Fruit fly (Drosophila melanogaster): ENCODE results near the gene tty.

Gene tty

DNA sequence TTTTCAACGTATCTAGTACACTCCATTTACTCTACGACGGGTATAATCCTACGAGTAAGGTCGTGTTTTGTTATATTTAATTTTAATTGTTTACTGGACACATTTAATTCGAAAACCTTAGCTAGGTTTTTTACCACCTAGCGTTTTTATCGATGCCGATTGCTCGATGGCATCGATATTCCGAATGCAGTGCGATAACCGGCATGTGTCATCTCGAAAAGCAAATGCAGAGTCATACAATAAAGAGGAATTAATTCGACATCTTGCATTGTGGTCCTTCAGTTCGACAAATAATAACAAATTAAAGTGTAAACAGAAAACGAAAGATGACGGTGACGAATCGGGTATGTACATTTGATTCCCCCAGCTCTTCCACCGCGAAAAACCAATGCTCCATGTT is 23.6 kb downstream of the tty start, which contains the start of gene Rpt6 (continued):
- TF ChIP-seq Neu2 (GFP tag; optimal IDR thresholded peaks at IDR 0.05; ENCODE audit: borderline replicate concordance), result no peak
- no peak for TF ChIP-seq slou (GFP tag; optimal IDR thresholded peaks at IDR 0.05)
- no peak for TF ChIP-seq CG1233 (GFP tag; optimal IDR thresholded peaks at IDR 0.05)
- TF ChIP-seq Taf1 (GFP tag; IDR thresholded peaks at IDR 0.05), result no peak
- TF ChIP-seq en (GFP tag; optimal IDR thresholded peaks at IDR 0.05), result no peak
- TF ChIP-seq CG12744 (GFP tag; optimal IDR thresholded peaks at IDR 0.05), result no peak
- no peak for TF ChIP-seq mirr (GFP tag; optimal IDR thresholded peaks at IDR 0.05)
- TF ChIP-seq chinmo (GFP tag; IDR thresholded peaks at IDR 0.05; ENCODE audit: partially characterized antibody), result 0 out of 4 replicates have a peak, but pooled peaks have one; percentile 65
- no peak for TF ChIP-seq CG10274 (GFP tag; optimal IDR thresholded peaks at IDR 0.05)
- no peak for TF ChIP-seq CG15479 (GFP tag; optimal IDR thresholded peaks at IDR 0.05)
- no peak for TF ChIP-seq CG6175 (GFP tag; IDR thresholded peaks at IDR 0.05)
- peak; percentile 2 for TF ChIP-seq lbe (GFP tag; optimal IDR thresholded peaks at IDR 0.05)
- peak; percentile 75 for TF ChIP-seq Myb (GFP tag; optimal IDR thresholded peaks at IDR 0.05)
- no peak for TF ChIP-seq CG10565 (GFP tag; optimal IDR thresholded peaks at IDR 0.05)
- TF ChIP-seq CG4360 (GFP tag; IDR thresholded peaks at IDR 0.05), result no peak
- TF ChIP-seq dimm (GFP tag; IDR thresholded peaks at IDR 0.05), result no peak
- TF ChIP-seq chif (GFP tag; optimal IDR thresholded peaks at IDR 0.05), result no peak
- TF ChIP-seq wek (GFP tag; optimal IDR thresholded peaks at IDR 0.05), result no peak
- TF ChIP-seq Lim3 (GFP tag; IDR thresholded peaks at IDR 0.05), result no peak
- TF ChIP-seq D19A (tag; optimal IDR thresholded peaks at IDR 0.05), result peak; percentile 1
- no peak for TF ChIP-seq Dfd (GFP tag; optimal IDR thresholded peaks at IDR 0.05)
- no peak for TF ChIP-seq CG8388 (GFP tag; optimal IDR thresholded peaks at IDR 0.05)
- no peak for TF ChIP-seq lmd (GFP tag; IDR thresholded peaks at IDR 0.05)
- TF ChIP-seq CG7372 (GFP tag; IDR thresholded peaks at IDR 0.05), result no peak
- TF ChIP-seq CG30403 (GFP tag; optimal IDR thresholded peaks at IDR 0.05), result no peak
- no peak for TF ChIP-seq CG8281 (tag; optimal IDR thresholded peaks at IDR 0.05)
- no peak for TF ChIP-seq Meics (GFP tag; optimal IDR thresholded peaks at IDR 0.05)
- no peak for TF ChIP-seq CG17829 (tag; optimal IDR thresholded peaks at IDR 0.05)
- TF ChIP-seq org-1 (GFP tag; optimal IDR thresholded peaks at IDR 0.05), result no peak
- no peak for TF ChIP-seq CrebB (tag; optimal IDR thresholded peaks at IDR 0.05)
- TF ChIP-seq CG10366 (GFP tag; IDR thresholded peaks at IDR 0.05), result no peak
- TF ChIP-seq CG11696 (GFP tag; IDR thresholded peaks at IDR 0.05), result no peak
- TF ChIP-seq Elba2 (GFP tag; optimal IDR thresholded peaks at IDR 0.05), result no peak
- 0 out of 2 replicates have a peak, but pooled peaks have one; percentile 4 for TF ChIP-seq slbo (GFP tag; IDR thresholded peaks at IDR 0.05)
- TF ChIP-seq sna (GFP tag; IDR thresholded peaks at IDR 0.05; ENCODE audit: partially characterized antibody), result peak; percentile 64; the same call in 1 of the 2 replicates
- no peak for TF ChIP-seq CG7839 (tag; optimal IDR thresholded peaks at IDR 0.05)
- TF ChIP-seq B-H2 (GFP tag; optimal IDR thresholded peaks at IDR 0.05), result peak; percentile 18
- TF ChIP-seq CG4730 (GFP tag; IDR thresholded peaks at IDR 0.05), result no peak
- no peak for TF ChIP-seq ttk (GFP tag; IDR thresholded peaks at IDR 0.05)
- no peak for TF ChIP-seq sob (GFP tag; IDR thresholded peaks at IDR 0.05)
- no peak for TF ChIP-seq CG12769 (tag; optimal IDR thresholded peaks at IDR 0.05)
- TF ChIP-seq shn (GFP tag; optimal IDR thresholded peaks at IDR 0.05), result no peak
- TF ChIP-seq CG12391 (tag; optimal IDR thresholded peaks at IDR 0.05), result no peak
- no peak for TF ChIP-seq CG11398 (GFP tag; optimal IDR thresholded peaks at IDR 0.05)
- TF ChIP-seq YL-1 (GFP tag; optimal IDR thresholded peaks at IDR 0.05), result peak; percentile 26
- no peak for TF ChIP-seq Hr39 (optimal IDR thresholded peaks at IDR 0.05)
- TF ChIP-seq CG11695 (GFP tag; IDR thresholded peaks at IDR 0.05), result no peak
- no peak for TF ChIP-seq CG1792 (GFP tag; optimal IDR thresholded peaks at IDR 0.05)
- no peak for TF ChIP-seq az2 (GFP tag; optimal IDR thresholded peaks at IDR 0.05)
- TF ChIP-seq Ravus (GFP tag; IDR thresholded peaks at IDR 0.05), result no peak
- TF ChIP-seq Xbp1 (GFP tag; optimal IDR thresholded peaks at IDR 0.05), result no peak
- no peak for TF ChIP-seq CG31365 (tag; optimal IDR thresholded peaks at IDR 0.05)
- TF ChIP-seq CG4404 (GFP tag; IDR thresholded peaks at IDR 0.05), result no peak
